Worm (Caenorhabditis elegans) whole organism, L3 larva: Measurements from ENCODE around the gene mrpl-48.
A peak's percentile ranks its signal among the peaks of the same experiment; 100 is the strongest.

Source experiments
- R02D3.7 ChIP-seq: fragments of 150-350 bp; optimal IDR thresholded peaks from 2 replicates; lab custom pipeline; 2014; ENCODE audit warnings: missing biosample characterization, missing genetic modification characterization
- ZK546.5 ChIP-seq: sonication (generic microtip); optimal IDR thresholded peaks from 2 replicates; lab custom pipeline; 2017; ENCODE audit warnings: missing biosample characterization, missing genetic modification characterization
- aly-2 ChIP-seq: fragments of 150-350 bp; optimal IDR thresholded peaks from 2 replicates; lab custom pipeline; 2014; ENCODE audit warnings: missing biosample characterization, missing genetic modification characterization
- ceh-16 ChIP-seq: sonication (generic microtip); optimal IDR thresholded peaks from 2 replicates; lab custom pipeline; 2017; ENCODE audit warnings: missing biosample characterization, missing genetic modification characterization
- ceh-28 ChIP-seq: fragments of 150-350 bp; optimal IDR thresholded peaks from 2 replicates; lab custom pipeline; 2014; ENCODE audit warnings: missing biosample characterization, missing genetic modification reagents, missing genetic modification characterization
- ceh-82 ChIP-seq: fragments of 150-350 bp; optimal IDR thresholded peaks from 2 replicates; lab custom pipeline; 2014; ENCODE audit warnings: missing biosample characterization, missing genetic modification characterization
- ceh-9 ChIP-seq: sonication (generic microtip); optimal IDR thresholded peaks from 2 replicates; lab custom pipeline; 2018; ENCODE audit warnings: missing biosample characterization, missing genetic modification characterization
- daf-12 ChIP-seq: fragments of 150-350 bp; optimal IDR thresholded peaks from 2 replicates; lab custom pipeline; 2014; ENCODE audit warnings: missing biosample characterization, missing genetic modification reagents, missing genetic modification characterization
- egl-27 ChIP-seq: sonication (generic microtip); optimal IDR thresholded peaks from 4 replicates; lab custom pipeline; 2017; ENCODE audit warnings: missing biosample characterization, missing genetic modification reagents, missing genetic modification characterization
- egl-5 ChIP-seq: fragments of 150-350 bp; optimal IDR thresholded peaks from 2 replicates; lab custom pipeline; 2017; ENCODE audit warnings: missing biosample characterization, missing genetic modification reagents, missing genetic modification characterization, inconsistent platforms
- elt-1 ChIP-seq: fragments of 150-350 bp; optimal IDR thresholded peaks from 2 replicates; lab custom pipeline; 2014; ENCODE audit warnings: missing biosample characterization, missing genetic modification characterization
- elt-2 ChIP-seq: sonication (generic microtip); optimal IDR thresholded peaks from 2 replicates; lab custom pipeline; 2016; ENCODE audit warnings: missing genetic modification reagents, mild to moderate bottlenecking, missing genetic modification characterization, missing compliant biosample characterization
- elt-3 ChIP-seq, 3 experiments: fragments of 150-350 bp in 1 of 3; sonication (generic microtip) in 2 of 3; optimal IDR thresholded peaks; 2 replicates in 2 of 3; 4 replicates in 1 of 3; lab custom pipeline; 2014 to 2017; ENCODE audit warnings: missing biosample characterization in 3 of 3, missing genetic modification characterization in 3 of 3
- eor-1 ChIP-seq, 2 experiments: fragments of 150-350 bp; optimal IDR thresholded peaks; 2 replicates each; lab custom pipeline; 2014 to 2018; ENCODE audit warnings: missing biosample characterization in 2 of 2, missing genetic modification characterization in 2 of 2
- fkh-10 ChIP-seq: sonication (generic microtip); optimal IDR thresholded peaks from 2 replicates; lab custom pipeline; 2017; ENCODE audit warnings: missing biosample characterization, missing genetic modification reagents, missing genetic modification characterization
- fkh-2 ChIP-seq: fragments of 150-350 bp; optimal IDR thresholded peaks from 2 replicates; lab custom pipeline; 2014; ENCODE audit warnings: missing biosample characterization, missing genetic modification reagents, missing genetic modification characterization
- fos-1 ChIP-seq: fragments of 150-350 bp; optimal IDR thresholded peaks from 2 replicates; lab custom pipeline; 2014; ENCODE audit warnings: missing biosample characterization, missing genetic modification characterization
- hmg-11 ChIP-seq: sonication (generic microtip); optimal IDR thresholded peaks from 2 replicates; lab custom pipeline; 2016; ENCODE audit warnings: missing genetic modification characterization, missing compliant biosample characterization
- jun-1 ChIP-seq: fragments of 150-350 bp; optimal IDR thresholded peaks from 2 replicates; lab custom pipeline; 2014; ENCODE audit warnings: missing biosample characterization, missing genetic modification reagents, missing genetic modification characterization
- lin-15B ChIP-seq: fragments of 150-350 bp; optimal IDR thresholded peaks from 2 replicates; lab custom pipeline; 2014; ENCODE audit warnings: missing biosample characterization, missing genetic modification characterization
- lin-39 ChIP-seq: fragments of 150-350 bp; optimal IDR thresholded peaks from 2 replicates; lab custom pipeline; 2018; ENCODE audit warnings: missing biosample characterization, missing genetic modification reagents, missing genetic modification characterization
- lsy-12 ChIP-seq: sonication (generic microtip); optimal IDR thresholded peaks from 2 replicates; lab custom pipeline; 2016; ENCODE audit warnings: mild to moderate bottlenecking, missing genetic modification characterization, missing compliant biosample characterization
- mdl-1 ChIP-seq: fragments of 150-350 bp; optimal IDR thresholded peaks from 2 replicates; lab custom pipeline; 2014; ENCODE audit warnings: missing biosample characterization, missing genetic modification characterization
- mml-1 ChIP-seq: fragments of 150-350 bp; sonication (generic microtip); optimal IDR thresholded peaks from 3 replicates; lab custom pipeline; 2014; ENCODE audit warnings: missing biosample characterization, missing genetic modification characterization
- nfya-1 ChIP-seq: sonication (generic microtip); optimal IDR thresholded peaks from 2 replicates; lab custom pipeline; 2017; ENCODE audit warnings: missing genetic modification characterization, mild to moderate bottlenecking, missing compliant biosample characterization, antibody characterized with exemption, moderate library complexity; ENCODE audit not compliant: insufficient read depth
- nhr-11 ChIP-seq: fragments of 150-350 bp; optimal IDR thresholded peaks from 2 replicates; lab custom pipeline; 2014; ENCODE audit warnings: missing biosample characterization, missing genetic modification characterization
- nhr-12 ChIP-seq: fragments of 150-350 bp; optimal IDR thresholded peaks from 2 replicates; lab custom pipeline; 2014; ENCODE audit warnings: missing biosample characterization, missing genetic modification characterization
- nhr-23 ChIP-seq: fragments of 150-350 bp; optimal IDR thresholded peaks from 2 replicates; lab custom pipeline; 2014; ENCODE audit warnings: missing biosample characterization, missing genetic modification reagents, missing genetic modification characterization
- nhr-237 ChIP-seq: fragments of 150-350 bp; optimal IDR thresholded peaks from 2 replicates; lab custom pipeline; 2014; ENCODE audit warnings: missing biosample characterization, missing genetic modification characterization
- nhr-25 ChIP-seq: sonication (generic microtip); optimal IDR thresholded peaks from 2 replicates; lab custom pipeline; 2017; ENCODE audit warnings: missing biosample characterization, missing genetic modification characterization
- nhr-28 ChIP-seq: fragments of 150-350 bp; optimal IDR thresholded peaks from 2 replicates; lab custom pipeline; 2014; ENCODE audit warnings: missing biosample characterization, missing genetic modification characterization
- nhr-43 ChIP-seq: sonication (generic microtip); optimal IDR thresholded peaks from 2 replicates; lab custom pipeline; 2016; ENCODE audit warnings: mild to moderate bottlenecking, missing genetic modification characterization, missing compliant biosample characterization; ENCODE audit not compliant: poor library complexity, severe bottlenecking
- nhr-67 ChIP-seq: fragments of 150-350 bp; optimal IDR thresholded peaks from 2 replicates; lab custom pipeline; 2014; ENCODE audit warnings: missing biosample characterization, missing genetic modification characterization
- nhr-76 ChIP-seq: fragments of 150-350 bp; sonication (generic microtip); optimal IDR thresholded peaks from 5 replicates; lab custom pipeline; 2014; ENCODE audit warnings: missing biosample characterization, missing genetic modification characterization
- nhr-77 ChIP-seq: fragments of 150-350 bp; optimal IDR thresholded peaks from 2 replicates; lab custom pipeline; 2014; ENCODE audit warnings: missing biosample characterization, missing genetic modification characterization
- pha-4 ChIP-seq: fragments of 150-350 bp; optimal IDR thresholded peaks from 2 replicates; lab custom pipeline; 2014; ENCODE audit warnings: missing biosample characterization, missing genetic modification reagents, missing genetic modification characterization
- pqm-1 ChIP-seq: fragments of 150-350 bp; optimal IDR thresholded peaks from 2 replicates; lab custom pipeline; 2017; ENCODE audit warnings: missing biosample characterization, missing genetic modification characterization, inconsistent platforms
- sea-2 ChIP-seq: fragments of 150-350 bp; sonication (generic microtip); optimal IDR thresholded peaks from 4 replicates; lab custom pipeline; 2014; ENCODE audit warnings: missing biosample characterization, missing genetic modification reagents, missing genetic modification characterization
- skn-1 ChIP-seq: fragments of 150-350 bp; optimal IDR thresholded peaks from 2 replicates; lab custom pipeline; 2014; ENCODE audit warnings: missing biosample characterization, missing genetic modification characterization
- snpc-4 ChIP-seq: fragments of 150-350 bp; optimal IDR thresholded peaks from 2 replicates; lab custom pipeline; 2014; ENCODE audit warnings: missing biosample characterization, missing genetic modification characterization
- tbx-2 ChIP-seq: sonication (generic microtip); optimal IDR thresholded peaks from 2 replicates; lab custom pipeline; 2016; ENCODE audit warnings: mild to moderate bottlenecking, missing genetic modification characterization, missing compliant biosample characterization
- unc-39 ChIP-seq: sonication (generic microtip); optimal IDR thresholded peaks from 4 replicates; lab custom pipeline; 2017; ENCODE audit warnings: missing biosample characterization, missing genetic modification characterization
- unc-62 ChIP-seq: fragments of 150-350 bp; sonication (generic microtip); optimal IDR thresholded peaks from 4 replicates; lab custom pipeline; 2014; ENCODE audit warnings: missing biosample characterization, missing genetic modification reagents, missing genetic modification characterization
- zag-1 ChIP-seq: fragments of 150-350 bp; optimal IDR thresholded peaks from 2 replicates; lab custom pipeline; 2014; ENCODE audit warnings: missing biosample characterization, missing genetic modification characterization
- ztf-11 ChIP-seq: fragments of 150-350 bp; optimal IDR thresholded peaks from 2 replicates; lab custom pipeline; 2014; ENCODE audit warnings: missing biosample characterization, missing genetic modification characterization
- ztf-4 ChIP-seq: fragments of 150-350 bp; optimal IDR thresholded peaks from 2 replicates; lab custom pipeline; 2014; ENCODE audit warnings: missing biosample characterization, missing genetic modification characterization

The mrpl-48 gene

DNA sequence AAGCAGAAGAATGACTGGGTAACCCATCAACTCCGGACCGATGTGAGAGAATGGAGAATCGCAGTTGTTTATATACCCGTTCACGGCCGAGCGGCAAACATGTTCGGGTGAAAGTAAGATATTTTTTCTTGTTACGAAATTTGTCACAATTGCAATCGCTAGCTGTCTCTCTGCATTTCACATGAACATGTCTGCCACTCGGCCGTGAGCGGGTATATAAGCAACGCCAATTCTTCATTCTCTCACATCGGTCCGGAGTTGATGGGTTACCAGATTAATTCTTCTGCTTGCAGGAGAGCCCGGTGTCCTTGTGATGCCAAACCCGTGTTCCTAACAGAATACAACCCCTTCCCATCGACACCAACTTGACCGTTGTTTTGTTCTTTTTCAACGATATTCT is 6.5 kb upstream of the mrpl-48 start:
- no peak for TF ChIP-seq ceh-82 (tag; lab: Kevin White, UChicago)
- TF ChIP-seq nhr-25 (tag; lab: Kevin White, UChicago) = peak; percentile 41
- TF ChIP-seq hmg-11 (tag; lab: Kevin White, UChicago) = peak; percentile 2
- peak; percentile 96 for TF ChIP-seq snpc-4 (tag; lab: Kevin White, UChicago)
- TF ChIP-seq fos-1 = no peak

ce11 chrV:5587955-5588354 is 5.6 kb upstream of the mrpl-48 start:
- TF ChIP-seq nhr-67 (tag; lab: Kevin White, UChicago) (no peak), ceh-28 (no peak), R02D3.7 (tag; lab: Kevin White, UChicago) (no peak), ceh-9 (tag; lab: Kevin White, UChicago) (no peak), lsy-12 (tag; lab: Kevin White, UChicago) (no peak), pqm-1 (no peak), ztf-4 (tag; lab: Kevin White, UChicago) (no peak), fkh-2 (tag; lab: Kevin White, UChicago) (no peak), nhr-12 (no peak), tbx-2 (no peak), nhr-237 (tag; lab: Kevin White, UChicago) (no peak), fos-1 (no peak)
- TF ChIP-seq, all 47 proteins: peak for 0

DNA sequence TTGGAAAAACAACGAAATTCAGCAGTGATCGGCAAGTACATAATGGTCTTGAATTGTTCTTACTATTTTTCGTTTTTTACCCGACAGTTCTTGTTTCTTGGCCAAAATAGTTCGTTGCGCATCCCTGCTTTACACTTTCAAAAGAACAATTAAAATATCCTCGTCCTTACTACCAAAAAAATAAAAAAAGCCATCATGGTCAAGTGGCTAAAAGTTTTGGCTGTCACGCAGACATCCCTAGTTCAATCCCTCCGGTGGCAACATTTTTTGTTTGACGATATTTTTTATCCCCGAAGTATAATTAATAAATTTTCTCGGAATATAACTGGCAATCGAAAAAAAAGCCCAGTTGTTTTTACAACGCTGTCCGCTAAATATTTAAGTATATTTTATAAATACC is 1.6 kb upstream of the mrpl-48 start:
- TF ChIP-seq ceh-82 (tag; lab: Kevin White, UChicago) (no peak), nhr-43 (tag; lab: Kevin White, UChicago) (peak; percentile 1)

ce11 chrV:5592323-5592722 is 1.2 kb upstream of the mrpl-48 start, which contains the start of gene vps-37:
TSS of gene vps-37 (plus strand) at chrV:5592700.
- TF ChIP-seq nhr-77 (no peak), ceh-16 (no peak), ztf-11 (tag; lab: Kevin White, UChicago) (no peak), skn-1 (tag; lab: Kevin White, UChicago) (no peak), ZK546.5 (tag; lab: Kevin White, UChicago) (no peak), fos-1 (no peak), hmg-11 (tag; lab: Kevin White, UChicago) (peak; percentile 74), eor-1 (tag; optimal IDR thresholded peaks at IDR 0.05; lab: Kevin White, UChicago) (peak in 1 of 2 experiments; percentile 28), egl-27 (tag; lab: Kevin White, UChicago) (no peak), nhr-76 (tag; lab: Kevin White, UChicago) (no peak), fkh-2 (tag; lab: Kevin White, UChicago) (no peak), ceh-28 (peak; percentile 66), unc-39 (tag; lab: Kevin White, UChicago) (no peak), tbx-2 (no peak), lsy-12 (tag; lab: Kevin White, UChicago) (no peak), nhr-67 (tag; lab: Kevin White, UChicago) (no peak), nhr-12 (no peak), pha-4 (tag; lab: Kevin White, UChicago) (peak; percentile 90), mdl-1 (tag; lab: Kevin White, UChicago) (no peak), nhr-11 (tag; lab: Kevin White, UChicago) (no peak), lin-39 (no peak), ceh-82 (tag; lab: Kevin White, UChicago) (no peak), nhr-25 (tag; lab: Kevin White, UChicago) (peak; percentile 31), jun-1 (tag; lab: Kevin White, UChicago) (no peak), aly-2 (tag; lab: Kevin White, UChicago) (no peak), sea-2 (peak; percentile 54), zag-1 (tag; lab: Kevin White, UChicago) (no peak), elt-1 (no peak), snpc-4 (tag; lab: Kevin White, UChicago) (peak; percentile 79), R02D3.7 (tag; lab: Kevin White, UChicago) (peak; percentile 6), nhr-28 (tag; lab: Kevin White, UChicago) (no peak), nfya-1 (tag; lab: Kevin White, UChicago) (peak; percentile 79), ceh-9 (tag; lab: Kevin White, UChicago) (no peak), nhr-23 (tag; lab: Kevin White, UChicago) (peak; percentile 87), lin-15B (tag; lab: Kevin White, UChicago) (peak; percentile 78), nhr-43 (tag; lab: Kevin White, UChicago) (peak; percentile 54), nhr-237 (tag; lab: Kevin White, UChicago) (no peak), unc-62 (GFP tag; lab: Kevin White, UChicago) (no peak), ztf-4 (tag; lab: Kevin White, UChicago) (no peak), mml-1 (tag; lab: Kevin White, UChicago) (no peak), elt-3 (tag; optimal IDR thresholded peaks at IDR 0.05; lab: Kevin White, UChicago) (no peak), daf-12 (tag; lab: Kevin White, UChicago) (no peak), egl-5 (no peak), fkh-10 (no peak), pqm-1 (peak; percentile 13), elt-2 (peak; percentile 37)
